Worm (Caenorhabditis elegans) whole organism, L1 larva: Measurements from ENCODE around the gene srt-8.

Experiments used
- ceh-82 ChIP-seq, 3 experiments: fragments of 150-350 bp in 1 of 3; sonication (generic microtip) in 2 of 3; optimal IDR thresholded peaks; 2 replicates each; lab custom pipeline; 2014 to 2017; ENCODE audit warnings: missing biosample characterization in 3 of 3, missing genetic modification characterization in 3 of 3
- dpl-1 ChIP-seq, 3 experiments: fragments of 150-350 bp in 2 of 3; sonication (generic microtip) in 1 of 3; optimal IDR thresholded peaks; 2 replicates each; lab custom pipeline; 2014 to 2017; ENCODE audit warnings: missing biosample characterization in 3 of 3, missing genetic modification characterization in 3 of 3, missing genetic modification reagents in 3 of 3
- fkh-8 ChIP-seq: sonication (generic microtip); optimal IDR thresholded peaks from 2 replicates; lab custom pipeline; 2016; ENCODE audit warnings: mild to moderate bottlenecking, missing genetic modification characterization, missing compliant biosample characterization
- sox-4 ChIP-seq: sonication (generic microtip); optimal IDR thresholded peaks from 2 replicates; lab custom pipeline; 2016; ENCODE audit warnings: missing genetic modification characterization, missing compliant biosample characterization

- TF ChIP-seq sox-4 (tag; lab: Kevin White, UChicago) (no peak), ceh-82 (tag; optimal IDR thresholded peaks at IDR 0.05; lab: Kevin White, UChicago) (no peak), fkh-8 (tag; lab: Kevin White, UChicago) (no peak), dpl-1 (GFP tag; optimal IDR thresholded peaks at IDR 0.05; lab: Kevin White, UChicago) (no peak)
Observed at ce11 chrV:3038058-3038457, 48.3 kb upstream of the srt-8 start.
